Worm (Caenorhabditis elegans) whole organism, dauer: Measurements from ENCODE around the gene nhr-130.

Source experiments
- unc-62 ChIP-seq: sonication (generic microtip); optimal IDR thresholded peaks from 2 replicates; lab custom pipeline; 2017; ENCODE audit warnings: missing biosample characterization, missing genetic modification reagents, missing genetic modification characterization

The nhr-130 gene

DNA sequence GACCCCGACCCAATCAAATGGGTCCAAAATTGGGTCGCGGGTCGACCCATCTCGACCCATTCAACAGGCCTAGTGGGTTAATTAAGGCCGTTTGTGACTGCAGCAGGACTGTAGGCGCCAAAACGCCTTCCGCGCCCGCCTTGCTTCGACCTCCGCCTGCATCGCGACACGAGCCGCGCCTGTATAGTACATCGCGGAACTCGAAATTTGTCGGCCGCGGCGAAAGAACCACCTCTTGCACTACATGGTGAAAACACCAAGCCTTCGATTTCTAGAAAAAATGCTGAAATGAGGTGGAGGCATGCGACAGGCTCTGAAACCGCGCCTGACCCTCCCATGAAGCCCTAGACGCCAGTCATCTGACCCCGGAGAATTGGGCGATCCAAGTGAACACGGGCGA is 4.8 kb upstream of the nhr-130 start:
- no peak for TF ChIP-seq unc-62 (GFP tag; lab: Kevin White, UChicago)

DNA sequence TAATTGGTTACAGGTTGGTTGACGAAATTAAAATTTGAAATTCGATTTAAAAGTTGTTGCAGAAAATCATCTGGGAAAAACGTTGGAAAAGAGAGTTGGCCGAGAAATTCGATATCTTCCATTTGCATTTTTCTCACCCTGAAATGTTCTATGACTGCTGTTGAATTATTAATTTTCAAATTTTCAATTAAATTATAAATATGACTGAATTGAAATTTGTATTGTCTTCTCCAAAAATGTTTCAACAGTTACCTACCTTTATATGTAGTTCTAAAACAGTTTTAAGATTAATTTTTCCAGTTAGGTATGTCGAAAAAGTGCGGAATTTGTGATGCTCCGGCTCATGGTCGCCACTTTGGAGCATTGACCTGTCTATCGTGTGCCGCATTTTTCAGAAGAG is 3.5 kb upstream of the nhr-130 start, which contains the start of gene nhr-211:
Gene nhr-211 (plus strand): TSS at position 301 of the 400 bp plus-strand sequence.
- no peak for TF ChIP-seq unc-62 (GFP tag; lab: Kevin White, UChicago)

DNA sequence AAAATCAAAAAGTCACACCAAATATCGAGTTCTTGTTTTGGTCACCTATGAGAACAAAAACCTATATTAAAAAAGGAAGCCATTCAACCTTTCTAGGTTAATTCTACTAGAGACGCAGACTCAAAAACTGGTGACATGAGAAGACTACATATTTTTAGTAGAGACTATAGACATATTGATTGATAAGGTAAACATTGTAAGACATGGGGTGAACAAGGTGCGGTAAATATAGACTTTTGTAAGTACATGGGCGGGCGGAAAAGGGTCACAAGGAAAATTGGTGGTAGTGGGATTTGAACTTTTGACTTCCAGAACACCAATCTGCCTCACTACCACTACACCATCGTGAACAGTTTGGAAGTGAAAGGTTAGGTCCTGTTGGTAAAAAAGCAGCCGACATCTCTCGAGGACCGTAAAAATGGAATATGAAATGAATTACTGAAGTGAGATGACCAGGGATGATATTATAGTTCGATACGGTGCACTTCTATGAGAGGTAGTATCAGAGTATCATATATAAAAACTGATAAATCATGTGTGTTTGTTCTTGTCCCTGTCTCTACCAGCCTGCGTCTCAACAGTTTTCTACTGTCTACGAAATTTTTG is 1.2 kb upstream of the nhr-130 start, which contains the start of gene nhr-212:
Gene nhr-212 (plus strand): TSS at position 573 of the 606 bp plus-strand sequence.
- TF ChIP-seq unc-62 (GFP tag; lab: Kevin White, UChicago) = no peak

DNA sequence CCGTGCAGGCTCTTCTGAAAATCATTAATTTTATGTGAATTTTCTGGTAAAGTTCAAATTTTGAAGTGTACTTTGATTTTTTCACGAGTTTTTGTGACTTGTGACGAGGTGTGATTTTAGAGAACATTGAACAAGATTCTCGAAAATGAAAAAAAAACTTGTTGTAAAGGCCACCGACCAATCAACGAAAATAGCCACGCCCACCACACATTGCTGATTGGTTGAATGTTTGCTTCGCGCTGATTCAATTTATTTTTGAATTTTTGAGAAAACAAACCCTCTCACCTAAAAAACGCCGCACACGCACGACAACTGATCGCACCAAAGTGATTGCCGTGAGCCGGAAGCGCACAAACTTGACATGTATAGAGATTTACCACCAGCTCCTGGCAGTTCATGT is 279 bp downstream of the nhr-130 start:
- TF ChIP-seq unc-62 (GFP tag; lab: Kevin White, UChicago) = no peak

DNA sequence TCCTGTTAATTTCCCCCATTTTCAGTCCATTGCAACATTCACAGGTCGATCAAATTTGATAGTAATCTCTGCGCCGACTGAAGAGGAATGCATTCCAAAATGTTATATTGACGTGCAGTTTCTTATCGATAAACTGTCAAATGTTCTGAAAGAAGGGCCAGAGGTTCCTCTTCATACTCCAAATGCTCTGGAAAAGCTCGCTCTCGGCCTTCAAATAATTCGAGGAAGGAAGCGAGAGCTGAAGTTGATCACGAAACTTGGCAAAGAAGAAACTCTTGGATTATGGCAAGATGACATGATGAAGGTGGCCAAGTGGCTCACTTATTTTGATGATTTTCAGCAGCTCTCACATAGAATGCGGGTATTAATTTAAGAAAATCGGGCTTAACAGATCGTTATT is 4.1 kb downstream of the nhr-130 start:
- no peak for TF ChIP-seq unc-62 (GFP tag; lab: Kevin White, UChicago)

ce11 chrV:477664-478212 is 5.4 kb downstream of the nhr-130 start, which contains the start of gene nhr-55:
nhr-55 (plus strand) TSS chrV:478162.
- no peak for TF ChIP-seq unc-62 (GFP tag; lab: Kevin White, UChicago)

DNA sequence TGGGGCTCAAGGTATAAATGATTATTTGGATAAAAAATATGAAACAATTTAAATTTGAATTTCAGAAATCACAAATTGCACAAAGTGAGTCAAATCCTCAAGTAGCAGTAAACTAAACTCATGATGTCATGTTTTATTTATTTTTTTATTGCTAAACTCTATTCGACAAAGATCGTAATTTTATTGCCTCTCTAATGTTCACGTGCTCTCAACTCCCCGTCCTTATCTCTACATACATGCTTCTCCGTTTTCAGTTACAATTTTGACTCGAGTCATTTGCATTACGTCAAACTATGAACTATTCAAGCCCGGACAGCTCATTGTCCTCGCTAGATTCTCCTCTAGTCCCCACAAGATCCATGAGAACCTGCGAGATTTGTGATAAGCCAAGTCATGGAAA is 8.6 kb downstream of the nhr-130 start, which contains the start of gene nhr-99:
Gene nhr-99 (plus strand): TSS at position 263 of the 400 bp plus-strand sequence.
- no peak for TF ChIP-seq unc-62 (GFP tag; lab: Kevin White, UChicago)

DNA sequence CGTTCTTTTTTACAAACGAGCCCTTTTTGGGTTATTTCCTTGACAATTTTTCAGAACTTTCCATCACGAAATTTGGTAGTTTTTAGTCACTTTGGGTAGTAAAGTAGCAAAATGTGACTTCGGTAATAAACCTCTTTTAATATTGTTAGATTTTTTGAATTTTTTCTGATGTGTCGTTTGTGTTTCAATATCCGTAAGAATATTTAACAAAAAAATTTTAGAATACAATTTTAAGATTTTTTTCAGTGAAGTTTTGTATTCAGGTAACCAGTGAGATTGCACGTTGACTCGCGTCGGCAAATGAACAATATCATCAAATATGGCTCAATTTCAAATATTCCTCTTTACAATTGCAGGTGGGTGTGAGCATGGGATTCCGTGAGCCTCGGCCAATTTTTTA is 10.6 kb downstream of the nhr-130 start, which contains the start of gene srt-31:
Gene srt-31 (plus strand): TSS at position 301 of the 400 bp plus-strand sequence.
- TF ChIP-seq unc-62 (GFP tag; lab: Kevin White, UChicago) = no peak

DNA sequence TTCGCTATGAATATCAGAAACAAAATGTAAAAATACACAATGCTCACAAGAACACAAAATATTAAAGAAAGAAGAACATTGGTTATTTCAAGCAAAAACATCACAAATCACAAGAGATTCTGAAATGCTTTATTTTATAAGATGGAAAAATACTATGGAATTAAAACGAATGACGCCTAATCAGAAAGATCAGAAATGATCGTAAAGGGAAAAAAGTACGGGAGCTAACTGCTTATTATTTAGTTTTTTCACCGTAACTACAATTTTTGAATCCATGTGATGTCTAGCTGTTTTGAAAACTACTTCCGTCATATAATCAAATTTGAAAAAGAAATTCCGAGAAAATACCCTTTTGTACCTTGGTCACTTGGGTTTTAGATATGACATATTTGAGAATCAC is 14.7 kb downstream of the nhr-130 start, which contains the start of gene srbc-57:
Gene srbc-57 (minus strand): TSS at position 101 of the 400 bp plus-strand sequence.
- no peak for TF ChIP-seq unc-62 (GFP tag; lab: Kevin White, UChicago)

DNA sequence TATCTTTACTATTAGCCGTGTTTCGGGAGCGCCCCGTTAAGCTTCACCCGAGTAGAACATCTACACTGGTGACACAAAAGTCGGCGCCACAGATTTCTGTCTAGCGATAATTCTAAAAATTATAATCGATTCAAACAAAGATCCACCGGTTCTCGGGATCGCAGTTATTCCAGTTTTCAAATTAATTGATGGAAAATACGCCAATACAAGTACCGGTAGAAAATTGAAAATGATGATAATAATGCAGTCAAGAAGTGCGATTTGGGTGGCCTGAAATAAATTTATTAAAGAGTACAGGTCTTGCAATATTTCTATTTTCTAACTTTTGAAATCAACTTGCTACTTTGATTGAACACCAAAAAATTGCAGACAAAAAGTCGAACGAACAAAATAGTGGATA is 15.6 kb downstream of the nhr-130 start:
- TF ChIP-seq unc-62 (GFP tag; lab: Kevin White, UChicago) = no peak

DNA sequence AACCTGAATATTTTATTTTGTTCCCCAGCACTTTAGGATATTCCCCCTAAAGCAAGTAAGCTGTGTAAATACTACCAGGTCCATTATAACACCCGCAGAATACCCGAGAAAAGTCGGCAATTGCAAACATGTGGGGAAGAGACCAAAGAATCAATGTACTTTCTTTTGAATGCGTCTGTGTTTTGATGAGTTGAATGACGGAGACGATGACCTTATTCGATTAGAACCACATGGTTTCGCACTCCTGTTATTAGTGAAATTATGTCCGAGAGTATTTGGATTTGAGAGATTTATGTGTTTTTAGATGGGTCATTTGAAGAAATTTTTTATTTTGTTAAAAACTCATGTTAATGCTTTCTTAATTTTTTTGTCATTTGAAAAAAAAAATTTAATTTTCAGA is 17.8 kb downstream of the nhr-130 start:
- no peak for TF ChIP-seq unc-62 (GFP tag; lab: Kevin White, UChicago)

ce11 chrV:464800-465199 is 18.3 kb downstream of the nhr-130 start, which contains the start of gene nhr-201:
nhr-201 (plus strand) TSS chrV:464828.
- TF ChIP-seq unc-62 (GFP tag; lab: Kevin White, UChicago) = no peak

ce11 chrV:462263-462662 is 20.9 kb downstream of the nhr-130 start, which contains the start of gene nhr-202:
nhr-202 (plus strand) TSS chrV:462588.
- no peak for TF ChIP-seq unc-62 (GFP tag; lab: Kevin White, UChicago)

DNA sequence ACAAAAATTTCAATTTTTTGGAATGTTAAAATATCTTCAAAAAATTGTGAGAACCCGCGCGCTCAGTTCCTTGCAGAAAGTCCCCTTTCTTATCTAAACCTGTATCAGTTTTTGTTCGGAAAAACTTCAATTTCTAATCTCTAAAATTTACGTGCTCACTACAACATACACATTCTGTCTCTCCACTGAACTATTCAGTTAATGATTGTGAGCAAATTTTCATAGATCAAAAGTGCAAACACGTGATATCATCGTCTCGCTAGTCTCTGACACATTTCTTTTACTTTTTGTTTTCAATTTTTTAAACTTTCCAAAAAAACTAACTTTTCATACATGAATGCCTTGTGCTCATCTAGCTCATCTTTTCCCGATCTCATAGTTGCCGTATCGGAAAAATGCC is 23.7 kb downstream of the nhr-130 start, which contains the start of gene nhr-203:
Gene nhr-203 (plus strand): TSS at position 332 of the 400 bp plus-strand sequence.
- TF ChIP-seq unc-62 (GFP tag; lab: Kevin White, UChicago) = no peak

DNA sequence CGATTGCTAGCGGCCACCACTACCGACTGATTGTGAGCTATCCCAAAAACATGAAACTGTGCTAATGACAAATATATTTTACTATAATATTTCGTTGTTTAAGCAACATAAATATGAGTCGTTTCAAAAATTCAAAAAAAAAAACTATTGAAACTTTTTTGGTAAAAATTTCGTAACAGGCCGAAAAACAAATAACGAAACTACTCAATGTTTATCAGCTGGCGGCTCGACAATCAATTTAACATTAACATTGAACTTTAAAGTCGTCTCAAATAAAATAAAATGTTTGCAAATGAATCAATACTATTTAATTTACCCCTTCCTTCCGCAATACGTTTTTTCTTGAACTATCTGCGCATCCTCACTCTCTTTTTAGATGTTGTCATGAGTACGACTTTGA is 25.3 kb downstream of the nhr-130 start:
- TF ChIP-seq unc-62 (GFP tag; lab: Kevin White, UChicago) = no peak

ce11 chrV:453569-453968 is 29.6 kb downstream of the nhr-130 start, which contains the start of gene nhr-98:
nhr-98 (plus strand) TSS chrV:453869.
- no peak for TF ChIP-seq unc-62 (GFP tag; lab: Kevin White, UChicago)
